Fruit fly (Drosophila melanogaster) whole organism, embryonic: ENCODE data around the gene CG42716.
A peak's percentile ranks its signal among the peaks of the same experiment; 100 is the strongest.

Source experiments
- Abd-B ChIP-seq: fragments of 200-800 bp; sonication (Bioruptor generic); optimal IDR thresholded peaks from 2 replicates; lab custom pipeline; 2018; ENCODE audit warnings: missing biosample characterization, mild to moderate bottlenecking, missing genetic modification characterization, moderate library complexity
- Bdp1 ChIP-seq: fragments of 200-800 bp; sonication (Bioruptor generic); optimal IDR thresholded peaks from 3 replicates; lab custom pipeline; 2016; ENCODE audit warnings: missing biosample characterization, missing genetic modification characterization
- Bteb2 ChIP-seq: fragments of 200-800 bp; sonication (Bioruptor generic); optimal IDR thresholded peaks from 2 replicates; lab custom pipeline; 2016; ENCODE audit warnings: missing biosample characterization, missing genetic modification characterization
- CG10321 ChIP-seq: fragments of 200-800 bp; sonication (Bioruptor generic); IDR thresholded peaks from 2 replicates; pipeline ENCODE4 v1.3.6; 2022; ENCODE audit warnings: missing biosample characterization, missing genetic modification characterization
- CG11456 ChIP-seq: fragments of 200-800 bp; sonication (Bioruptor generic); IDR thresholded peaks from 3 replicates; pipeline ENCODE4 v1.3.6; 2022; ENCODE audit warnings: missing biosample characterization, missing genetic modification characterization
- CG12155 ChIP-seq: fragments of 200-800 bp; sonication (Bioruptor generic); optimal IDR thresholded peaks from 3 replicates; lab custom pipeline; 2016; ENCODE audit warnings: missing biosample characterization, missing genetic modification characterization
- CG12942 ChIP-seq: fragments of 200-800 bp; sonication (Bioruptor generic); optimal IDR thresholded peaks from 3 replicates; lab custom pipeline; 2016; ENCODE audit warnings: missing biosample characterization, missing genetic modification characterization
- CG13287 ChIP-seq: fragments of 200-800 bp; sonication (Bioruptor generic); IDR thresholded peaks from 2 replicates; pipeline ENCODE4 v1.3.6; 2022; ENCODE audit warnings: missing biosample characterization, missing genetic modification characterization; ENCODE audit not compliant: partially characterized antibody
- CG13894 ChIP-seq: fragments of 200-800 bp; sonication (Bioruptor generic); optimal IDR thresholded peaks from 3 replicates; lab custom pipeline; 2018; ENCODE audit warnings: missing biosample characterization, mild to moderate bottlenecking, missing genetic modification characterization, moderate library complexity
- CG14710 ChIP-seq: fragments of 200-800 bp; sonication (Bioruptor generic); optimal IDR thresholded peaks from 3 replicates; lab custom pipeline; 2019; ENCODE audit warnings: missing biosample characterization, mild to moderate bottlenecking, missing genetic modification characterization, moderate library complexity
- CG15514 ChIP-seq: fragments of 200-800 bp; sonication (Bioruptor generic); optimal IDR thresholded peaks from 3 replicates; lab custom pipeline; 2017; ENCODE audit warnings: missing biosample characterization, missing genetic modification characterization, mild to moderate bottlenecking, moderate library complexity, missing genetic modification reagents
- CG1647 ChIP-seq: fragments of 200-800 bp; sonication (Bioruptor generic); optimal IDR thresholded peaks from 3 replicates; lab custom pipeline; 2016; ENCODE audit warnings: missing biosample characterization, missing genetic modification characterization
- CG17359 ChIP-seq: fragments of 200-800 bp; sonication (Bioruptor generic); optimal IDR thresholded peaks from 3 replicates; lab custom pipeline; 2018; ENCODE audit warnings: missing biosample characterization, mild to moderate bottlenecking, missing genetic modification characterization, moderate library complexity
- CG1792 ChIP-seq: fragments of 200-800 bp; sonication (Bioruptor generic); optimal IDR thresholded peaks from 2 replicates; lab custom pipeline; 2016; ENCODE audit warnings: missing biosample characterization, missing genetic modification characterization
- CG2678 ChIP-seq: fragments of 200-800 bp; sonication (Bioruptor generic); optimal IDR thresholded peaks from 3 replicates; lab custom pipeline; 2019; ENCODE audit warnings: missing biosample characterization, mild to moderate bottlenecking, missing genetic modification characterization, moderate library complexity
- CG2889 ChIP-seq: fragments of 200-800 bp; sonication (Bioruptor generic); IDR thresholded peaks from 3 replicates; pipeline ENCODE4 v1.3.6; 2022; ENCODE audit warnings: missing biosample characterization, missing genetic modification characterization
- CG7786 ChIP-seq: fragments of 200-800 bp; sonication (Bioruptor generic); optimal IDR thresholded peaks from 2 replicates; lab custom pipeline; 2016; ENCODE audit warnings: missing biosample characterization, missing genetic modification characterization
- CG8388 ChIP-seq: fragments of 200-800 bp; sonication (Bioruptor generic); optimal IDR thresholded peaks from 2 replicates; lab custom pipeline; 2019; ENCODE audit warnings: missing biosample characterization, mild to moderate bottlenecking, missing genetic modification characterization, moderate library complexity
- CoRest ChIP-seq: fragments of 200-800 bp; sonication (Bioruptor generic); optimal IDR thresholded peaks from 3 replicates; lab custom pipeline; 2018; ENCODE audit warnings: missing biosample characterization, mild to moderate bottlenecking, missing genetic modification characterization, moderate library complexity
- D19A ChIP-seq: fragments of 200-800 bp; optimal IDR thresholded peaks from 3 replicates; lab custom pipeline; 2019; ENCODE audit warnings: missing biosample characterization, mild to moderate bottlenecking, missing genetic modification characterization, moderate library complexity
- HLH3B ChIP-seq: fragments of 200-800 bp; sonication (Bioruptor generic); IDR thresholded peaks from 2 replicates; pipeline ENCODE4 v1.3.6; 2022; ENCODE audit warnings: missing biosample characterization, missing genetic modification characterization
- Hr3 ChIP-seq: fragments of 200-800 bp; sonication (Bioruptor generic); optimal IDR thresholded peaks from 3 replicates; lab custom pipeline; 2016; ENCODE audit warnings: missing biosample characterization, missing genetic modification characterization
- Med ChIP-seq: fragments of 200-800 bp; sonication (Bioruptor generic); peaks from one replicate; lab custom pipeline; 2016; ENCODE audit warnings: missing biosample characterization, missing genetic modification characterization, mild to moderate bottlenecking, inconsistent platforms, moderate library complexity
- Pdp1 ChIP-seq, 2 experiments: fragments of 200-800 bp; sonication (Bioruptor generic); optimal IDR thresholded peaks; 3 replicates each; lab custom pipeline; 2016; ENCODE audit warnings: missing biosample characterization in 2 of 2, missing genetic modification characterization in 2 of 2, mild to moderate bottlenecking in 1 of 2, moderate library complexity in 1 of 2
- Scr ChIP-seq: fragments of 200-800 bp; sonication (Bioruptor generic); IDR thresholded peaks from 2 replicates; pipeline ENCODE4 v1.3.6; 2022; ENCODE audit warnings: missing biosample characterization, missing genetic modification characterization; ENCODE audit not compliant: partially characterized antibody
- Ssrp ChIP-seq: fragments of 200-800 bp; sonication (Bioruptor generic); optimal IDR thresholded peaks from 2 replicates; lab custom pipeline; 2018; ENCODE audit warnings: missing biosample characterization, mild to moderate bottlenecking, missing genetic modification characterization, moderate library complexity
- Tbp ChIP-seq: fragments of >200 bp; optimal IDR thresholded peaks from 2 replicates; lab custom pipeline; 2018; ENCODE audit warnings: missing biosample characterization, missing genetic modification characterization
- Vsx1 ChIP-seq: fragments of 200-800 bp; sonication (Bioruptor generic); optimal IDR thresholded peaks from 2 replicates; lab custom pipeline; 2017; ENCODE audit warnings: missing biosample characterization, mild to moderate bottlenecking, missing genetic modification characterization, missing genetic modification reagents
- al ChIP-seq: fragments of 200-800 bp; sonication (Bioruptor generic); IDR thresholded peaks from 2 replicates; pipeline ENCODE4 v1.3.6; 2022; ENCODE audit warnings: missing biosample characterization, missing genetic modification characterization
- ap ChIP-seq: fragments of 200-800 bp; sonication (Bioruptor generic); IDR thresholded peaks from 2 replicates; pipeline ENCODE4 v1.3.6; 2022; ENCODE audit warnings: missing biosample characterization, missing genetic modification characterization
- ato ChIP-seq: fragments of 200-800 bp; sonication (Bioruptor generic); IDR thresholded peaks from 2 replicates; pipeline ENCODE4 v1.3.6; 2022; ENCODE audit warnings: missing biosample characterization, missing genetic modification characterization; ENCODE audit not compliant: partially characterized antibody
- btn ChIP-seq: fragments of 200-800 bp; sonication (Bioruptor generic); optimal IDR thresholded peaks from 2 replicates; lab custom pipeline; 2016; ENCODE audit warnings: missing biosample characterization, missing genetic modification characterization
- disco-r ChIP-seq: fragments of 200-800 bp; sonication (Bioruptor generic); optimal IDR thresholded peaks from 2 replicates; lab custom pipeline; 2016; ENCODE audit warnings: missing biosample characterization, missing genetic modification characterization
- emc ChIP-seq: fragments of 200-800 bp; sonication (Bioruptor generic); optimal IDR thresholded peaks from 2 replicates; lab custom pipeline; 2016; ENCODE audit warnings: missing biosample characterization, missing genetic modification characterization
- ewg ChIP-seq: fragments of 200-800 bp; sonication (Bioruptor generic); optimal IDR thresholded peaks from 3 replicates; lab custom pipeline; 2017; ENCODE audit warnings: mild to moderate bottlenecking, missing biosample characterization, missing genetic modification reagents, missing genetic modification characterization
- fd3F ChIP-seq: fragments of 200-800 bp; sonication (Bioruptor generic); optimal IDR thresholded peaks from 2 replicates; lab custom pipeline; 2018; ENCODE audit warnings: missing biosample characterization, mild to moderate bottlenecking, missing genetic modification characterization, moderate library complexity
- grau ChIP-seq: fragments of 200-800 bp; optimal IDR thresholded peaks from 3 replicates; lab custom pipeline; 2019; ENCODE audit warnings: missing biosample characterization, mild to moderate bottlenecking, missing genetic modification characterization, moderate library complexity
- gsb-n ChIP-seq: fragments of 200-800 bp; sonication (Bioruptor generic); optimal IDR thresholded peaks from 3 replicates; lab custom pipeline; 2018; ENCODE audit warnings: missing biosample characterization, mild to moderate bottlenecking, missing genetic modification characterization
- inv ChIP-seq: fragments of 200-800 bp; sonication (Bioruptor generic); IDR thresholded peaks from 2 replicates; pipeline ENCODE4 v1.3.6; 2022; ENCODE audit warnings: missing biosample characterization, missing genetic modification characterization; ENCODE audit not compliant: partially characterized antibody
- ken ChIP-seq: fragments of 200-800 bp; sonication (Bioruptor generic); IDR thresholded peaks from 3 replicates; pipeline ENCODE4 v1.3.6; 2022; ENCODE audit warnings: missing biosample characterization, missing genetic modification characterization
- lilli ChIP-seq: fragments of 200-800 bp; sonication (Bioruptor generic); optimal IDR thresholded peaks from 3 replicates; lab custom pipeline; 2016; ENCODE audit warnings: missing biosample characterization, missing genetic modification characterization
- oc ChIP-seq: fragments of 200-800 bp; sonication (Bioruptor generic); optimal IDR thresholded peaks from 2 replicates; lab custom pipeline; 2018; ENCODE audit warnings: missing biosample characterization, mild to moderate bottlenecking, missing genetic modification characterization, moderate library complexity
- phol ChIP-seq: fragments of 200-800 bp; sonication (Bioruptor generic); optimal IDR thresholded peaks from 3 replicates; lab custom pipeline; 2018; ENCODE audit warnings: missing biosample characterization, mild to moderate bottlenecking, missing genetic modification characterization, moderate library complexity
- rib ChIP-seq: fragments of 200-800 bp; sonication (Bioruptor generic); IDR thresholded peaks from 2 replicates; pipeline ENCODE4 v1.3.6; 2022; ENCODE audit warnings: missing biosample characterization, missing genetic modification characterization
- run ChIP-seq: fragments of 200-800 bp; sonication (Bioruptor generic); optimal IDR thresholded peaks from 3 replicates; lab custom pipeline; 2018; ENCODE audit warnings: missing biosample characterization, mild to moderate bottlenecking, missing genetic modification characterization
- sima ChIP-seq: fragments of 200-800 bp; sonication (Bioruptor generic); optimal IDR thresholded peaks from 2 replicates; lab custom pipeline; 2016; ENCODE audit warnings: missing biosample characterization, missing genetic modification characterization
- sob ChIP-seq: fragments of 200-800 bp; sonication (Bioruptor generic); IDR thresholded peaks from 2 replicates; pipeline ENCODE4 v1.3.6; 2022; ENCODE audit warnings: missing biosample characterization, missing genetic modification characterization
- sr ChIP-seq: fragments of 200-800 bp; sonication (Bioruptor generic); IDR thresholded peaks from 3 replicates; pipeline ENCODE4 v1.3.6; 2022; ENCODE audit warnings: missing biosample characterization, missing genetic modification characterization
- wek ChIP-seq: fragments of 200-800 bp; sonication (Bioruptor generic); optimal IDR thresholded peaks from 3 replicates; lab custom pipeline; 2018; ENCODE audit warnings: missing biosample characterization, mild to moderate bottlenecking, missing genetic modification characterization, moderate library complexity
- zf30C ChIP-seq: fragments of 200-800 bp; sonication (Bioruptor generic); optimal IDR thresholded peaks from 3 replicates; lab custom pipeline; 2018; ENCODE audit warnings: missing biosample characterization, mild to moderate bottlenecking, missing genetic modification characterization

The CG42716 gene

DNA sequence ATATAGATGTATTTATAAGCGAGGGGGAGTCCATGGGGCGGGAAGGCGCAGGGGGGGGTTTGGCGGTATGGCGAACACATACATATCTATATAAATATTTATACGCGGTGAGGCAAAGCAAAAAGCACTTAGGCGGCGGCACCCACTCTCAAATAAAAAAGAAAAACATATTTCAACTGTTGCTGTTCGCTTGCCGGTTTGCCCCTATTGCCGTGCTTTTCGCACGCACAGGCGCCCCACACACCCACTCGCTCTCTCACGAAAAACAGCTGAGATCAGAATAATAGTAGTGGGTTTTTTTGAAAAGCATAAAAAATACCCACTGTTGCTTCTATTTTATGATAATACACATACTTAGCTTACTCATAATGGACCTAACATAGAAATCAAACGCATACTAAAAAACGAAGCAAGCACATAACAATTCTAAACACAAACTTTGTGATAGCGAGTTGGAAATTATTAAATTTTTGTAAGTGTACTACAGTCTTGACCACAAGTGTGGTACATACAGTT, 32.4 kb upstream of the CG42716 start (continued):
- TF ChIP-seq HLH3B (GFP tag; lab: Robert Waterston, UW) (0 out of 2 replicates have a peak, but pooled peaks have one; percentile 36), ewg (peak; percentile 40), CG13287 (GFP tag; lab: Robert Waterston, UW) (no peak), CG8388 (GFP tag; lab: Kevin White, UChicago) (peak; percentile 49), disco-r (peak; percentile 35), Vsx1 (GFP tag; lab: Kevin White, UChicago) (peak; percentile 52), Ssrp (tag; lab: Kevin White, UChicago) (peak; percentile 41), rib (peak; percentile 63), Med (GFP tag; lab: Kevin White, UChicago) (peak; percentile 96), inv (no peak), phol (tag; lab: Kevin White, UChicago) (peak; percentile 64), CoRest (tag; lab: Kevin White, UChicago) (peak; percentile 83), al (GFP tag; lab: Robert Waterston, UW) (peak; percentile 65; the same call in 1 of the 2 replicates), D19A (peak; percentile 34), CG1647 (no peak), ap (GFP tag; lab: Robert Waterston, UW) (no peak), Tbp (GFP tag; lab: Kevin White, UChicago) (no peak), CG13894 (tag; lab: Kevin White, UChicago) (peak; percentile 92), CG17359 (tag; lab: Kevin White, UChicago) (peak; percentile 75), Bteb2 (GFP tag; lab: Kevin White, UChicago) (peak; percentile 67), wek (GFP tag; lab: Kevin White, UChicago) (no peak), CG15514 (peak; percentile 72), oc (tag; lab: Kevin White, UChicago) (no peak), zf30C (peak; percentile 16), sr (GFP tag; lab: Robert Waterston, UW) (peak; percentile 97), CG7786 (GFP tag; lab: Kevin White, UChicago) (peak; percentile 84), Pdp1 (GFP tag; optimal IDR thresholded peaks at IDR 0.05; lab: Kevin White, UChicago) (peak; percentile 73 to 78), CG11456 (GFP tag; lab: Robert Waterston, UW) (no peak; the same call in 2 of the 3 replicates), sima (GFP tag; lab: Kevin White, UChicago) (peak; percentile 48), Scr (GFP tag; lab: Robert Waterston, UW) (0 out of 2 replicates have a peak, but pooled peaks have one; percentile 34), grau (tag; lab: Kevin White, UChicago) (peak; percentile 89), emc (peak; percentile 14), btn (GFP tag; lab: Kevin White, UChicago) (peak; percentile 32), lilli (GFP tag; lab: Kevin White, UChicago) (peak; percentile 91), CG12155 (peak; percentile 76), gsb-n (no peak), ken (GFP tag; lab: Robert Waterston, UW) (no peak), CG2678 (peak; percentile 92), Hr3 (GFP tag; lab: Kevin White, UChicago) (peak; percentile 55), Abd-B (GFP tag; lab: Kevin White, UChicago) (peak; percentile 51), CG10321 (GFP tag; lab: Robert Waterston, UW) (peak; percentile 33; the same call in 1 of the 2 replicates), CG14710 (no peak), run (no peak), CG12942 (peak; percentile 45), fd3F (GFP tag; lab: Kevin White, UChicago) (peak; percentile 77), sob (GFP tag; lab: Robert Waterston, UW) (peak; percentile 79), CG1792 (GFP tag; lab: Kevin White, UChicago) (peak; percentile 74), ato (no peak), CG2889 (peak; percentile 52; the same call in 1 of the 3 replicates), Bdp1 (GFP tag; lab: Kevin White, UChicago) (peak; percentile 4)
